Worm (Caenorhabditis elegans) whole organism, L2 larva: ENCODE measurements around the gene T23F6.2.

ENCODE experiments used
- ZK546.5 ChIP-seq: sonication (generic microtip); optimal IDR thresholded peaks from 2 replicates; lab custom pipeline; 2017; ENCODE audit warnings: missing biosample characterization, missing genetic modification characterization
- aly-2 ChIP-seq: fragments of 150-350 bp; optimal IDR thresholded peaks from 2 replicates; lab custom pipeline; 2014; ENCODE audit warnings: missing biosample characterization, missing genetic modification characterization
- egl-27 ChIP-seq: sonication (generic microtip); optimal IDR thresholded peaks from 3 replicates; lab custom pipeline; 2017; ENCODE audit warnings: missing biosample characterization, missing genetic modification reagents, missing genetic modification characterization
- elt-3 ChIP-seq: sonication (generic microtip); optimal IDR thresholded peaks from 2 replicates; lab custom pipeline; 2017; ENCODE audit warnings: missing biosample characterization, missing genetic modification characterization
- gmeb-1 ChIP-seq: fragments of 150-350 bp; optimal IDR thresholded peaks from 2 replicates; lab custom pipeline; 2014; ENCODE audit warnings: missing biosample characterization, missing genetic modification characterization
- peb-1 ChIP-seq: fragments of 150-350 bp; optimal IDR thresholded peaks from 2 replicates; lab custom pipeline; 2014; ENCODE audit warnings: missing biosample characterization, missing genetic modification characterization

- TF ChIP-seq ZK546.5 (no peak), egl-27 (tag; lab: Kevin White, UChicago) (no peak), gmeb-1 (tag; lab: Kevin White, UChicago) (peak; percentile 27), aly-2 (tag; lab: Kevin White, UChicago) (no peak), elt-3 (tag; lab: Kevin White, UChicago) (no peak), peb-1 (tag; lab: Kevin White, UChicago) (no peak)
These were observed 36.8 kb upstream of the T23F6.2 start, which contains the start of gene prmt-9 for ce11 chrIV:12684341-12684740.
